Fruit fly (Drosophila melanogaster): ENCODE measurements around the gene CG12523.

- TF ChIP-seq CG15710 (tag; optimal IDR thresholded peaks at IDR 0.05) (no peak), CG34367 (tag; optimal IDR thresholded peaks at IDR 0.05) (no peak), CG4496 (GFP tag; IDR thresholded peaks at IDR 0.05) (peak; percentile 61; the same call in 1 of the 3 replicates), CG8159 (tag; optimal IDR thresholded peaks at IDR 0.05) (no peak), CG9948 (tag; optimal IDR thresholded peaks at IDR 0.05) (no peak)
Measured at dm6 chr3L:10779291-10779690, 21.7 kb upstream of the CG12523 start.

All from whole organism, pupa.